Worm (Caenorhabditis elegans) whole organism, young adult: ENCODE data around the gene F17C11.26.

Source experiments
- B0019.2 ChIP-seq: fragments of 200-800 bp; sonication (Bioruptor generic); conservative IDR thresholded peaks from 2 replicates; pipeline ENCODE4 v1.3.6; 2022; ENCODE audit warnings: missing genetic modification reagents, missing genetic modification characterization, missing compliant biosample characterization
- F22D6.2 ChIP-seq: sonication (generic microtip); optimal IDR thresholded peaks from 2 replicates; lab custom pipeline; 2016; ENCODE audit warnings: mild to moderate bottlenecking, missing genetic modification characterization, missing compliant biosample characterization
- F23B12.7 ChIP-seq: sonication (generic microtip); optimal IDR thresholded peaks from 2 replicates; lab custom pipeline; 2017; ENCODE audit warnings: missing genetic modification characterization, mild to moderate bottlenecking, missing compliant biosample characterization, antibody characterized with exemption, moderate library complexity; ENCODE audit not compliant: insufficient read depth
- F33H1.4 ChIP-seq: fragments of 200-800 bp; sonication (Bioruptor generic); IDR thresholded peaks from 2 replicates; pipeline ENCODE4 v1.3.6; 2022; ENCODE audit warnings: missing genetic modification reagents, missing genetic modification characterization, missing compliant biosample characterization
- F39B2.1 ChIP-seq: fragments of 200-800 bp; sonication (Bioruptor generic); IDR thresholded peaks from 2 replicates; pipeline ENCODE4 v1.3.6; 2022; ENCODE audit warnings: missing genetic modification reagents, missing genetic modification characterization, missing compliant biosample characterization
- F55B11.4 ChIP-seq: sonication (generic microtip); optimal IDR thresholded peaks from 2 replicates; lab custom pipeline; 2016; ENCODE audit warnings: missing compliant biosample characterization, missing genetic modification characterization, borderline replicate concordance; ENCODE audit not compliant: insufficient read depth
- T07F8.4 ChIP-seq: sonication (generic microtip); optimal IDR thresholded peaks from 2 replicates; lab custom pipeline; 2016; ENCODE audit warnings: mild to moderate bottlenecking, missing genetic modification characterization, moderate library complexity, missing compliant biosample characterization
- Y53F4B.3 ChIP-seq: fragments of 200-800 bp; sonication (Bioruptor generic); IDR thresholded peaks from 2 replicates; pipeline ENCODE4 v1.3.6; 2022; ENCODE audit warnings: missing genetic modification reagents, missing genetic modification characterization, missing compliant biosample characterization
- Y53G8AR.9 ChIP-seq: fragments of 200-800 bp; sonication (Bioruptor generic); conservative IDR thresholded peaks from 2 replicates; pipeline ENCODE4 v1.3.6; 2022; ENCODE audit warnings: missing genetic modification reagents, missing genetic modification characterization, missing compliant biosample characterization
- ama-1 ChIP-seq, 3 experiments: fragments of 150-350 bp in 1 of 3; sonication (generic microtip) in 2 of 3; optimal IDR thresholded peaks; 2 replicates each; lab custom pipeline; 2014 to 2018; ENCODE audit warnings: missing biosample characterization in 2 of 3, missing genetic modification characterization in 2 of 3, missing genetic modification reagents in 2 of 3
- aptf-2 ChIP-seq: fragments of 200-800 bp; sonication (Bioruptor generic); conservative IDR thresholded peaks from 2 replicates; pipeline ENCODE4 v1.3.6; 2022; ENCODE audit warnings: missing genetic modification reagents, missing genetic modification characterization, missing compliant biosample characterization
- aptf-3 ChIP-seq: fragments of 200-800 bp; sonication (Bioruptor generic); IDR thresholded peaks from 2 replicates; pipeline ENCODE4 v1.3.6; 2022; ENCODE audit warnings: missing genetic modification characterization, missing compliant biosample characterization
- cebp-2 ChIP-seq: fragments of 200-800 bp; sonication (Bioruptor generic); IDR thresholded peaks from 2 replicates; pipeline ENCODE4 v1.3.6; 2022; ENCODE audit warnings: missing genetic modification characterization, missing compliant biosample characterization
- ceh-100 ChIP-seq: fragments of 200-800 bp; sonication (Bioruptor generic); IDR thresholded peaks from 2 replicates; pipeline ENCODE4 v1.3.6; 2022; ENCODE audit warnings: missing genetic modification reagents, missing genetic modification characterization, missing compliant biosample characterization
- ceh-27 ChIP-seq: fragments of 200-800 bp; sonication (Bioruptor generic); optimal IDR thresholded peaks from 2 replicates; lab custom pipeline; 2018; ENCODE audit warnings: mild to moderate bottlenecking, missing genetic modification characterization, moderate library complexity, missing compliant biosample characterization
- ceh-79 ChIP-seq: sonication (generic microtip); optimal IDR thresholded peaks from 2 replicates; lab custom pipeline; 2017; ENCODE audit warnings: mild to moderate bottlenecking, missing genetic modification characterization, missing compliant biosample characterization
- ceh-91 ChIP-seq: fragments of 200-800 bp; sonication (Bioruptor generic); IDR thresholded peaks from 2 replicates; pipeline ENCODE4 v1.3.6; 2022; ENCODE audit warnings: missing genetic modification reagents, missing genetic modification characterization, missing compliant biosample characterization
- die-1 ChIP-seq: sonication (generic microtip); optimal IDR thresholded peaks from 2 replicates; lab custom pipeline; 2016; ENCODE audit warnings: missing genotype, mild to moderate bottlenecking, missing genetic modification characterization, missing compliant biosample characterization
- dpff-1 ChIP-seq: sonication (generic microtip); optimal IDR thresholded peaks from 2 replicates; lab custom pipeline; 2017; ENCODE audit warnings: mild to moderate bottlenecking, missing genetic modification characterization, missing compliant biosample characterization
- dpl-1 ChIP-seq: fragments of 150-350 bp; optimal IDR thresholded peaks from 2 replicates; lab custom pipeline; 2014; ENCODE audit warnings: missing biosample characterization, missing genetic modification reagents, missing genetic modification characterization
- ekl-4 ChIP-seq: fragments of 200-800 bp; sonication (Bioruptor generic); IDR thresholded peaks from 2 replicates; pipeline ENCODE4 v1.3.6; 2022; ENCODE audit warnings: missing genetic modification reagents, missing genetic modification characterization, missing compliant biosample characterization
- hlh-12 ChIP-seq: sonication (generic microtip); optimal IDR thresholded peaks from 2 replicates; lab custom pipeline; 2016; ENCODE audit warnings: missing genetic modification characterization, missing compliant biosample characterization
- hmg-1.2 ChIP-seq: fragments of 200-800 bp; sonication (Bioruptor generic); IDR thresholded peaks from 2 replicates; pipeline ENCODE4 v1.3.6; 2022; ENCODE audit warnings: missing genetic modification reagents, missing genetic modification characterization, missing compliant biosample characterization
- hrde-1 ChIP-seq: sonication (generic microtip); optimal IDR thresholded peaks from 2 replicates; lab custom pipeline; 2016; ENCODE audit warnings: missing genetic modification characterization, mild to moderate bottlenecking, missing compliant biosample characterization, moderate library complexity, missing genotype, missing genetic modification reagents, borderline replicate concordance
- hsf-1 ChIP-seq: fragments of 200-800 bp; sonication (Bioruptor generic); IDR thresholded peaks from 2 replicates; pipeline ENCODE4 v1.3.6; 2022; ENCODE audit warnings: missing genetic modification reagents, missing genetic modification characterization, missing compliant biosample characterization
- let-526 ChIP-seq: fragments of 200-800 bp; sonication (Bioruptor generic); IDR thresholded peaks from 2 replicates; pipeline ENCODE4 v1.3.6; 2022; ENCODE audit warnings: missing genetic modification reagents, missing genetic modification characterization, missing compliant biosample characterization
- lin-35 ChIP-seq, 3 experiments: fragments of 150-350 bp in 2 of 3; sonication (generic microtip) in 1 of 3; optimal IDR thresholded peaks; 2 replicates each; lab custom pipeline; 2014 to 2018; ENCODE audit warnings: missing biosample characterization in 3 of 3, missing genetic modification characterization in 3 of 3, missing genetic modification reagents in 3 of 3
- madf-3 ChIP-seq: fragments of 200-800 bp; sonication (Bioruptor generic); IDR thresholded peaks from 2 replicates; pipeline ENCODE4 v1.3.6; 2022; ENCODE audit warnings: missing genetic modification reagents, missing genetic modification characterization, missing compliant biosample characterization
- madf-8 ChIP-seq: fragments of 200-800 bp; sonication (Bioruptor generic); conservative IDR thresholded peaks from 2 replicates; pipeline ENCODE4 v1.3.6; 2022; ENCODE audit warnings: missing genetic modification reagents, missing genetic modification characterization, missing compliant biosample characterization
- mxl-1 ChIP-seq: sonication (generic microtip); optimal IDR thresholded peaks from 2 replicates; lab custom pipeline; 2016; ENCODE audit warnings: missing genetic modification characterization, missing compliant biosample characterization
- nhr-80 ChIP-seq: sonication (generic microtip); optimal IDR thresholded peaks from 2 replicates; lab custom pipeline; 2016; ENCODE audit warnings: missing genetic modification characterization, missing compliant biosample characterization
- pha-4 ChIP-seq: fragments of 150-350 bp; sonication (generic microtip); optimal IDR thresholded peaks from 2 replicates; lab custom pipeline; 2014; ENCODE audit warnings: missing biosample characterization, missing genetic modification reagents, missing genetic modification characterization
- repo-1 ChIP-seq: sonication (generic microtip); optimal IDR thresholded peaks from 2 replicates; lab custom pipeline; 2017; ENCODE audit warnings: mild to moderate bottlenecking, missing genetic modification characterization, missing compliant biosample characterization
- snpc-1.1 ChIP-seq: sonication (generic microtip); optimal IDR thresholded peaks from 2 replicates; lab custom pipeline; 2017; ENCODE audit warnings: missing genetic modification characterization, mild to moderate bottlenecking, missing compliant biosample characterization, antibody characterized with exemption, moderate library complexity, missing genotype, missing genetic modification reagents; ENCODE audit not compliant: insufficient read depth
- snpc-3.4 ChIP-seq: sonication (generic microtip); optimal IDR thresholded peaks from 2 replicates; lab custom pipeline; 2017; ENCODE audit warnings: missing genetic modification characterization, mild to moderate bottlenecking, missing compliant biosample characterization, antibody characterized with exemption, moderate library complexity, missing genotype, missing genetic modification reagents
- snpc-4 ChIP-seq, 5 experiments: fragments of 150-350 bp in 1 of 5; sonication (generic microtip) in 4 of 5; optimal IDR thresholded peaks; 2 replicates each; lab custom pipeline; 2014 to 2018; ENCODE audit warnings: missing genetic modification characterization in 5 of 5, missing biosample characterization in 3 of 5, antibody characterized with exemption in 2 of 5, mild to moderate bottlenecking in 2 of 5, missing compliant biosample characterization in 2 of 5, missing genotype in 2 of 5, moderate library complexity in 2 of 5, missing genetic modification reagents in 1 of 5
- tlf-1 ChIP-seq: fragments of 200-800 bp; sonication (Bioruptor generic); optimal IDR thresholded peaks from 2 replicates; lab custom pipeline; 2018; ENCODE audit warnings: mild to moderate bottlenecking, missing genetic modification characterization, missing compliant biosample characterization
- unc-130 ChIP-seq: sonication (generic microtip); optimal IDR thresholded peaks from 2 replicates; lab custom pipeline; 2016; ENCODE audit warnings: missing genetic modification reagents, missing genetic modification characterization, missing compliant biosample characterization
- unc-62 ChIP-seq: fragments of 150-350 bp; optimal IDR thresholded peaks from 2 replicates; lab custom pipeline; 2014; ENCODE audit warnings: missing biosample characterization, missing genetic modification reagents, missing genetic modification characterization
- ztf-22 ChIP-seq: fragments of 200-800 bp; sonication (Bioruptor generic); optimal IDR thresholded peaks from 2 replicates; lab custom pipeline; 2018; ENCODE audit warnings: mild to moderate bottlenecking, missing genetic modification characterization, moderate library complexity, missing compliant biosample characterization
- ztf-28 ChIP-seq: fragments of 200-800 bp; sonication (Bioruptor generic); IDR thresholded peaks from 2 replicates; pipeline ENCODE4 v1.3.6; 2022; ENCODE audit warnings: missing genetic modification reagents, missing genetic modification characterization, missing compliant biosample characterization

Gene F17C11.26

DNA sequence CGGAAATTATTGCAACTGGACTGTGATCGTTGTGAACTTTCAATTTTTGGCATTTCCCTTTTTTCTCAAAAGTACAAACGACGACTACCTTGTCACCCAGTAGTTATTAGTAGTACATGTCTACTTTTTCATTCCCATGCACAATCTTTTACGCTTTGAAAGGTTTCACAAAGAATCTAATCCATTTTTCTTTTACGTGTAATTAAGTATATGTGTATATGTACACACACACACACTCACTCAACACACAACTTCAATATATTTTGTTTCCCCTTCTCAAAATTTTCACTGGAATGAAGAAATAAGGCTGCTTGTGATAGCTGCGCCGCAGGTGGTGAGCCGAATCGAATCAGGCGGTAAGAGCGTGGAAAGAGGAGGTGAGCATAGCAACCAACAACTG is 16.5 kb upstream of the F17C11.26 start, which contains the start of gene F58B4.6:
Gene F58B4.6, plus strand, starts transcription at position 301 of the 400 bp plus-strand sequence.
- TF ChIP-seq B0019.2 (GFP tag; lab: Robert Waterston, UW) (no peak), aptf-2 (GFP tag; lab: Robert Waterston, UW) (no peak), dpff-1 (tag; lab: Kevin White, UChicago) (no peak), snpc-1.1 (tag; lab: Kevin White, UChicago) (no peak), dpl-1 (GFP tag; lab: Kevin White, UChicago) (no peak), ceh-79 (tag; lab: Kevin White, UChicago) (no peak), nhr-80 (tag; lab: Kevin White, UChicago) (no peak), lin-35 (GFP tag; optimal IDR thresholded peaks at IDR 0.05; lab: Kevin White, UChicago) (no peak), ztf-28 (GFP tag; lab: Robert Waterston, UW) (no peak), aptf-3 (GFP tag; lab: Robert Waterston, UW) (no peak), madf-8 (GFP tag; lab: Robert Waterston, UW) (no peak), F22D6.2 (no peak), F33H1.4 (GFP tag; lab: Robert Waterston, UW) (no peak), let-526 (GFP tag; lab: Robert Waterston, UW) (no peak), mxl-1 (tag; lab: Kevin White, UChicago) (no peak)

DNA sequence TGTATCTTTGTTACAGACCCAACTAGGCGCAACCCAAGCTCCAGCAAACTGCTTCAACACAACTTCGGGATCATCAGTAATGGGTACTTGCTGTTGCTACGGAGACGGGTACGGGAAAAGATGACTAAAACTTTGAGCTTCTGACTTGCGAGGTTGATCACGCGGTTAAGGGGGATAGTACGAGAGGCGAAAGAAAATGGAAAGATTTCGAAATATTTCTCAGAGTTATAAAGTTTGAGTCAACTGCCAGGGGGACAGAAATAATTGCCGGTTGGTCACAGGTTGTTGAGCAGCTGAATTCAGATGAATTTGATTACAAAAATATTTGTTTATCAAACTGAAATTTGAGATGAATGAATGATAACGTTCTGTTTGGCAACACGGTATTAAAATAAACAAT is 15.6 kb upstream of the F17C11.26 start:
- TF ChIP-seq hrde-1 (no peak), die-1 (no peak), hmg-1.2 (GFP tag; lab: Robert Waterston, UW) (no peak), ceh-27 (GFP tag; lab: Kevin White, UChicago) (no peak), Y53F4B.3 (GFP tag; lab: Robert Waterston, UW) (no peak), hsf-1 (GFP tag; lab: Robert Waterston, UW) (no peak), snpc-4 (GFP tag; optimal IDR thresholded peaks at IDR 0.05; lab: Kevin White, UChicago) (no peak), snpc-4 (tag; optimal IDR thresholded peaks at IDR 0.05; lab: Kevin White, UChicago) (no peak), unc-130 (GFP tag; lab: Kevin White, UChicago) (no peak), pha-4 (tag; lab: Kevin White, UChicago) (no peak), cebp-2 (no peak), F39B2.1 (no peak), ekl-4 (GFP tag; lab: Robert Waterston, UW) (no peak), ztf-28 (GFP tag; lab: Robert Waterston, UW) (no peak), Y53G8AR.9 (GFP tag; lab: Robert Waterston, UW) (no peak), ceh-91 (GFP tag; lab: Robert Waterston, UW) (no peak), hlh-12 (tag; lab: Kevin White, UChicago) (no peak), ceh-100 (GFP tag; lab: Robert Waterston, UW) (no peak), ama-1 (optimal IDR thresholded peaks at IDR 0.05; lab: Kevin White, UChicago) (no peak), ama-1 (GFP tag; optimal IDR thresholded peaks at IDR 0.05; lab: Kevin White, UChicago) (no peak), F22D6.2 (no peak), T07F8.4 (tag; lab: Kevin White, UChicago) (no peak)

DNA sequence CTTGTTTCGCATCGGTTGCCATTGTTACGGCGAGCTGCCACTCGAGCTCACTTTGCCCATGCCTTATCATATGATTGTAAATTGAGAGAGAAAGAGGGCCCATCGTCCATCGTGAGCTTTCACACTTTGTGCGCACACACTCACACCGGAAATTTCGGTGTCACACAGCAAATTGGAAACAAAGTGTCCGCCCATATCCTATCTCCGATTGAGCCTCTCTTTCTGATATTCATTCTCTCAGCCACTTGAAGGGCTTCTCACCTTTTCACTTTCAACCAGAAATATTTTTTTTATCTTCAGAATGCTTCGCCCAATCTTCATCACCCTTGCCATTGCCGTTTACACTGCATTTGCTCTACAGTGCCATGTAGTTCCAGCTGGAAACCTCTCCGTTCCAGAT is 11.7 kb upstream of the F17C11.26 start, which contains the start of gene F58B4.3:
Gene F58B4.3, plus strand, starts transcription at position 301 of the 400 bp plus-strand sequence.
- TF ChIP-seq madf-3 (GFP tag; lab: Robert Waterston, UW): no peak
- no peak for TF ChIP-seq repo-1 (tag; lab: Kevin White, UChicago)
- TF ChIP-seq B0019.2 (GFP tag; lab: Robert Waterston, UW): no peak
- no peak for TF ChIP-seq hlh-12 (tag; lab: Kevin White, UChicago)
- TF ChIP-seq tlf-1: no peak
- TF ChIP-seq snpc-3.4 (tag; lab: Kevin White, UChicago): no peak
- TF ChIP-seq Y53G8AR.9 (GFP tag; lab: Robert Waterston, UW): no peak
- no peak for TF ChIP-seq ceh-79 (tag; lab: Kevin White, UChicago)
- no peak for TF ChIP-seq F55B11.4
- TF ChIP-seq unc-62: no peak
- TF ChIP-seq F23B12.7 (tag; lab: Kevin White, UChicago): no peak
- no peak for TF ChIP-seq aptf-2 (GFP tag; lab: Robert Waterston, UW)
- no peak for TF ChIP-seq F22D6.2
- TF ChIP-seq pha-4 (tag; lab: Kevin White, UChicago): no peak
- TF ChIP-seq ztf-22 (GFP tag; lab: Kevin White, UChicago): no peak
